Worm (Caenorhabditis elegans) whole organism, midembryonic: ENCODE measurements around the gene R11G1.11.
A peak's percentile ranks its signal among the peaks of the same experiment; 100 is the strongest.

ENCODE experiments used
- T22C8.4 ChIP-seq: fragments of 200-800 bp; sonication (Bioruptor generic); IDR thresholded peaks from 2 replicates; pipeline ENCODE4 v1.3.6; 2022; ENCODE audit warnings: missing genetic modification characterization, missing compliant biosample characterization
- cog-1 ChIP-seq: sonication (generic microtip); optimal IDR thresholded peaks from 2 replicates; lab custom pipeline; 2016; ENCODE audit warnings: missing genetic modification characterization, missing compliant biosample characterization
- flt-1 ChIP-seq: fragments of 200-800 bp; sonication (Bioruptor generic); IDR thresholded peaks from 2 replicates; pipeline ENCODE4 v1.3.6; 2022; ENCODE audit warnings: missing genetic modification characterization, missing compliant biosample characterization
- klf-2 ChIP-seq: fragments of 200-800 bp; sonication (Bioruptor generic); conservative IDR thresholded peaks from 2 replicates; pipeline ENCODE4 v1.3.6; 2022; ENCODE audit warnings: missing genetic modification reagents, missing genetic modification characterization, missing compliant biosample characterization
- med-1 ChIP-seq: sonication (generic microtip); optimal IDR thresholded peaks from 2 replicates; lab custom pipeline; 2017; ENCODE audit warnings: missing genetic modification characterization, mild to moderate bottlenecking, missing compliant biosample characterization, antibody characterized with exemption, missing genetic modification reagents; ENCODE audit not compliant: insufficient read depth
- ref-1 ChIP-seq: fragments of 200-800 bp; sonication (Bioruptor generic); conservative IDR thresholded peaks from 2 replicates; pipeline ENCODE4 v1.3.6; 2022; ENCODE audit warnings: missing genetic modification reagents, missing genetic modification characterization, missing compliant biosample characterization
- tab-1 ChIP-seq: fragments of 200-800 bp; sonication (Bioruptor generic); IDR thresholded peaks from 2 replicates; pipeline ENCODE4 v1.3.6; 2022; ENCODE audit warnings: missing genetic modification characterization, missing compliant biosample characterization
- ztf-23 ChIP-seq: fragments of 200-800 bp; sonication (Bioruptor generic); IDR thresholded peaks from 2 replicates; pipeline ENCODE4 v1.3.6; 2022; ENCODE audit warnings: missing genetic modification reagents, missing genetic modification characterization, missing compliant biosample characterization
- ztf-29 ChIP-seq: fragments of 200-800 bp; sonication (Bioruptor generic); IDR thresholded peaks from 2 replicates; pipeline ENCODE4 v1.3.6; 2022; ENCODE audit warnings: missing genetic modification reagents, missing genetic modification characterization, missing compliant biosample characterization

Gene R11G1.11

ce11 chrX:3654623-3655022 is at the start of gene R11G1.11:
R11G1.11 (plus strand) TSS chrX:3654923.
- TF ChIP-seq flt-1 (GFP tag; lab: Robert Waterston, UW), result no peak

DNA sequence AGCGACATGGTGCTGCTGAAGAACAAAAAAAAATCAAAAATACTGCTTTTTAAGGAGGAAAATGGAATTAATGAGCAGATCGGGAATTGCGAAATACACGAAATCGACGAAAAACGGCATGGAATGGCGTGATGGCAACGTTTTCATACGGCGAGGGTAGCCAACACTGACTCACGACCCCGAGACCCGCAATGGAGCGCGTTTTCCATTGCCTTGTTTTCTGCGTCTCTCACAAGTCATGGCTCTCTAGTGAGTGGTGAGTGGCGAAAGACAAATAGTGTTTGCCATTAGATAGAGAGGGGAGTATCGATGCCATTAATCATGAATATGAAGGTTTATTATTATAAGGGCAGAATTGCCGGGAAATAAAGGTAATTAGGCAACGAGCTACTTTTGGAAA is 49.0 kb upstream of the R11G1.11 start, which contains the start of gene C18B2.4:
Gene C18B2.4 (minus strand): TSS at position 15 of the 400 bp plus-strand sequence.
- TF ChIP-seq tab-1 (0 out of 2 replicates have a peak, but pooled peaks have one; percentile 32), ztf-29 (GFP tag; lab: Robert Waterston, UW) (no peak), med-1 (GFP tag; lab: Kevin White, UChicago) (no peak), flt-1 (GFP tag; lab: Robert Waterston, UW) (no peak), ztf-23 (GFP tag; lab: Robert Waterston, UW) (no peak), T22C8.4 (GFP tag; lab: Robert Waterston, UW) (no peak), klf-2 (GFP tag; lab: Robert Waterston, UW) (no peak), ref-1 (GFP tag; lab: Robert Waterston, UW) (no peak), cog-1 (peak; percentile 76)

DNA sequence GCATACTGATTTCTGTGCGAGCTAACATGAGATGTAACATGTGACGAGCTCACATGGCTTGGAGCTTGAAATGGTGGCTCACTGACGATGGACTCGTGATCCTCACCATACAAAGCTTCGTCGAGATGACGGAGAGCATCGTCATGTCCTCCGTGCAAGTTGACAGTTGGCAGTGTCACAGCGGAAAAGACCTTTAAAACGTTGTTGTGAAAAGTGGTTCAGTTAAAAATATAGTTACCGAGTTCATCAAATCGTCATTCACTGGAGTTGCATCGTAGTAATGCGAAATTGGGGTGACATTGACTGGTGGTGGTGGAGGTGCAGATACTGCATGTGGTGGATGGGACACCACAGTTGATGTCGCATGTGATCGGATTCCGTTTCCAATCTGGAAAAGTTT is 44.3 kb upstream of the R11G1.11 start:
- TF ChIP-seq ref-1 (GFP tag; lab: Robert Waterston, UW), result no peak

- TF ChIP-seq cog-1 (no peak), flt-1 (GFP tag; lab: Robert Waterston, UW) (no peak), klf-2 (GFP tag; lab: Robert Waterston, UW) (no peak), ztf-29 (GFP tag; lab: Robert Waterston, UW) (no peak), ref-1 (GFP tag; lab: Robert Waterston, UW) (no peak), med-1 (GFP tag; lab: Kevin White, UChicago) (no peak), T22C8.4 (GFP tag; lab: Robert Waterston, UW) (no peak), ztf-23 (GFP tag; lab: Robert Waterston, UW) (no peak), tab-1 (no peak)
These were observed 43.6 kb upstream of the R11G1.11 start, which contains the start of gene C18B2.5 for ce11 chrX:3611042-3611623. C18B2.5 (minus strand) TSS chrX:3611092.

- TF ChIP-seq ref-1 (GFP tag; lab: Robert Waterston, UW) (no peak), ztf-23 (GFP tag; lab: Robert Waterston, UW) (no peak), cog-1 (no peak), ztf-29 (GFP tag; lab: Robert Waterston, UW) (no peak), med-1 (GFP tag; lab: Kevin White, UChicago) (no peak), T22C8.4 (GFP tag; lab: Robert Waterston, UW) (no peak), klf-2 (GFP tag; lab: Robert Waterston, UW) (no peak), tab-1 (no peak)
These were observed 43.0 kb upstream of the R11G1.11 start for ce11 chrX:3611740-3612139.

- TF ChIP-seq flt-1 (GFP tag; lab: Robert Waterston, UW), result no peak
- no peak for TF ChIP-seq cog-1
- TF ChIP-seq ztf-23 (GFP tag; lab: Robert Waterston, UW), result no peak
- TF ChIP-seq T22C8.4 (GFP tag; lab: Robert Waterston, UW), result no peak
- no peak for TF ChIP-seq ref-1 (GFP tag; lab: Robert Waterston, UW)
- no peak for TF ChIP-seq klf-2 (GFP tag; lab: Robert Waterston, UW)
- TF ChIP-seq med-1 (GFP tag; lab: Kevin White, UChicago), result no peak
- no peak for TF ChIP-seq tab-1
- TF ChIP-seq ztf-29 (GFP tag; lab: Robert Waterston, UW), result no peak
These were observed 41.1 kb upstream of the R11G1.11 start for ce11 chrX:3613665-3614064.

DNA sequence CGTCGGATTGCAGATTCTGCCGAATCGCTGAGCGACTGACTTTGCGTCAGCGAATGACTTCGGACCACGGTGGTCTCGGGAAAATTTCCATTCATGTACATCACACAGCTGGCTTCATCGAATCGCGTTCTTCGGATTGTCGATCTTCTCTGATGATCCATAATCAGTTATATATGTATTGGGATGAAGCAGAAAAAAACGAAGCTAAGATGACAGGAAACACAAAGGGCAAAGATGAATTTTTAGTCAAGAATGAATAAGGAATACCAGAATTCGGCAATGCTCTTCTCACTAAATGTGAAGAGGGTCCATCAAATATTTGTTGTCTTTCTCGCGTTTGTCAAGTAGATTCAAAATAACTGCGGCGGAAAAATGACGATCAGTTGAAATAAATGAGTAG is 37.5 kb upstream of the R11G1.11 start, which contains the start of gene del-9:
Gene del-9 (minus strand): TSS at position 101 of the 400 bp plus-strand sequence.
- TF ChIP-seq cog-1 (no peak), T22C8.4 (GFP tag; lab: Robert Waterston, UW) (no peak), tab-1 (no peak), klf-2 (GFP tag; lab: Robert Waterston, UW) (no peak), flt-1 (GFP tag; lab: Robert Waterston, UW) (no peak), ztf-29 (GFP tag; lab: Robert Waterston, UW) (no peak), ztf-23 (GFP tag; lab: Robert Waterston, UW) (no peak), med-1 (GFP tag; lab: Kevin White, UChicago) (no peak), ref-1 (GFP tag; lab: Robert Waterston, UW) (no peak)

- TF ChIP-seq tab-1 (no peak), ztf-23 (GFP tag; lab: Robert Waterston, UW) (no peak)
These were observed 35.9 kb upstream of the R11G1.11 start for ce11 chrX:3618842-3619241.

- TF ChIP-seq tab-1 (no peak), ref-1 (GFP tag; lab: Robert Waterston, UW) (no peak), ztf-23 (GFP tag; lab: Robert Waterston, UW) (no peak), med-1 (GFP tag; lab: Kevin White, UChicago) (no peak), ztf-29 (GFP tag; lab: Robert Waterston, UW) (no peak), T22C8.4 (GFP tag; lab: Robert Waterston, UW) (no peak), cog-1 (no peak)
These were observed 31.6 kb upstream of the R11G1.11 start, which contains the start of gene C18B2.2 for ce11 chrX:3623162-3623561. C18B2.2 (plus strand) TSS chrX:3623462.

DNA sequence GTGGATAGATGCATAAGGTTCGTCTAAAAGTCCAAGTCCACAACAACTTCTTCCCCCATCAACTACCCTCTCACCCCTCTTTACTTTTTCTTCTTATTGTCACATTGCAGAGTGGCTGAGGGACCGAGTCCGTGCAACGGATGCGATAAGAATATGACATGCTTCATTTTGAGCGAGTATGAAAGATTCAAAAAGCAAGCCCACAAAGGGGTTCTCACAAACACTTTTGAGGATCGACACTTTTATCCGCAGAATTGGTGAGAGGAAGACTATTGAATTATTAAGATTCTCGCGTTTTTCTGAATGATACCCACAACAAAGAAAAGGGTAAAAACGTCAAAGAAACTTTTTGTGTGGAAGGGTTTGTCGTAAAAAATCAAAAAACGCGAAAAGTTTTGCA is 29.1 kb upstream of the R11G1.11 start:
- TF ChIP-seq ztf-23 (GFP tag; lab: Robert Waterston, UW) (no peak), med-1 (GFP tag; lab: Kevin White, UChicago) (no peak), tab-1 (no peak), ztf-29 (GFP tag; lab: Robert Waterston, UW) (no peak), ref-1 (GFP tag; lab: Robert Waterston, UW) (no peak), T22C8.4 (GFP tag; lab: Robert Waterston, UW) (no peak), klf-2 (GFP tag; lab: Robert Waterston, UW) (no peak), flt-1 (GFP tag; lab: Robert Waterston, UW) (no peak), cog-1 (no peak)
